Worm (Caenorhabditis elegans) whole organism, midembryonic: ENCODE results near the gene C13F10.7.

Source experiments
- cog-1 ChIP-seq: sonication (generic microtip); optimal IDR thresholded peaks from 2 replicates; lab custom pipeline; 2016; ENCODE audit warnings: missing genetic modification characterization, missing compliant biosample characterization
- med-1 ChIP-seq: sonication (generic microtip); optimal IDR thresholded peaks from 2 replicates; lab custom pipeline; 2017; ENCODE audit warnings: missing genetic modification characterization, mild to moderate bottlenecking, missing compliant biosample characterization, antibody characterized with exemption, missing genetic modification reagents; ENCODE audit not compliant: insufficient read depth
- tab-1 ChIP-seq: fragments of 200-800 bp; sonication (Bioruptor generic); IDR thresholded peaks from 2 replicates; pipeline ENCODE4 v1.3.6; 2022; ENCODE audit warnings: missing genetic modification characterization, missing compliant biosample characterization

DNA sequence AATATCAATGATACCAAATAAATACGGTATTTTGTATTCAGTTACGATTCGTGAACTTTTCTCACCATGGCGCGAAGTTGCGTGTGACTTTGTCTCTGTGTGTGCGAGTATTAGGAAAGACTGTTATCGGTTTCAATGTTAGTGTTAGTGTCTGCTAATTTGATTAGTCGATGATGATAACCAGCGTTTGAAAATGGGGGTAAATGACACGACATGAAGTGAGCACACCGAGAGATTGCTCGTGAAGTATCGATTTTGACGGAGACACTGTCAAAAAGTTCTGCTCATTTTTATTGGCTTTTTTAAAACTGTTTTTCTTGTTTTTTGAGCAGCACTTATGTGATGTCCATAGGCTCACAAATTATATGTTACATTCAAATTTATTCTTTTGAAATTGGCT is 24.6 kb downstream of the C13F10.7 start:
- TF ChIP-seq cog-1 (no peak), tab-1 (GFP tag; lab: Robert Waterston, UW) (no peak), med-1 (no peak)
